Fruit fly (Drosophila melanogaster): Measurements from ENCODE around the gene Ir25a.

Ir25a gene

dm6 chr2L:4846629-4847125 is 11.6 kb upstream of the Ir25a start:
- peak; percentile 35 for TF ChIP-seq fkh (GFP tag; optimal IDR thresholded peaks at IDR 0.05)
- TF ChIP-seq CG15336 (GFP tag; IDR thresholded peaks at IDR 0.05), result 0 out of 2 replicates have a peak, but pooled peaks have one; percentile 10
- TF ChIP-seq CG6163 (GFP tag; IDR thresholded peaks at IDR 0.05), result no peak
- no peak for TF ChIP-seq CG1621 (tag; optimal IDR thresholded peaks at IDR 0.05)
- peak; percentile 57 for TF ChIP-seq vri (GFP tag; optimal IDR thresholded peaks at IDR 0.05)

dm6 chr2L:4838494-4839320 is 3.6 kb upstream of the Ir25a start:
- TF ChIP-seq CG6276 (GFP tag; optimal IDR thresholded peaks at IDR 0.05), result no peak
- TF ChIP-seq Blimp-1 (GFP tag; optimal IDR thresholded peaks at IDR 0.05), result no peak
- peak; percentile 78 for TF ChIP-seq svp (GFP tag)
- TF ChIP-seq fkh (GFP tag; optimal IDR thresholded peaks at IDR 0.05), result peak; percentile 79

- TF ChIP-seq achi (GFP tag; optimal IDR thresholded peaks at IDR 0.05) (peak; percentile 99), CG6854 (GFP tag; optimal IDR thresholded peaks at IDR 0.05) (peak; percentile 95), CG3919 (GFP tag; optimal IDR thresholded peaks at IDR 0.05) (peak; percentile 100), CG32006 (GFP tag; optimal IDR thresholded peaks at IDR 0.05) (peak; percentile 100), CG31627 (GFP tag; optimal IDR thresholded peaks at IDR 0.05) (peak; percentile 99), ss (GFP tag; optimal IDR thresholded peaks at IDR 0.05) (peak; percentile 91 to 94), pdm3 (GFP tag; optimal IDR thresholded peaks at IDR 0.05) (peak; percentile 99), CG8319 (GFP tag; optimal IDR thresholded peaks at IDR 0.05) (peak; percentile 98), Sox102F (GFP tag; optimal IDR thresholded peaks at IDR 0.05) (peak; percentile 99), CG16779 (tag; optimal IDR thresholded peaks at IDR 0.05) (peak; percentile 98), CG1621 (tag; optimal IDR thresholded peaks at IDR 0.05) (peak; percentile 99), Eip93F (GFP tag; optimal IDR thresholded peaks at IDR 0.05) (peak; percentile 95), CG6276 (GFP tag; optimal IDR thresholded peaks at IDR 0.05) (peak; percentile 99), cyc (GFP tag; optimal IDR thresholded peaks at IDR 0.05) (peak; percentile 99), CG6792 (GFP tag; optimal IDR thresholded peaks at IDR 0.05) (peak; percentile 99), Gug (GFP tag; IDR thresholded peaks at IDR 0.05) (peak; percentile 99), fd59A (GFP tag; optimal IDR thresholded peaks at IDR 0.05) (peak; percentile 98), CG7368 (GFP tag; optimal IDR thresholded peaks at IDR 0.05) (peak; percentile 99), eg (GFP tag; IDR thresholded peaks at IDR 0.05) (peak; percentile 100), Met (GFP tag; optimal IDR thresholded peaks at IDR 0.05) (peak; percentile 99), Ets21C (GFP tag; optimal IDR thresholded peaks at IDR 0.05) (peak; percentile 98), Hr39 (GFP tag; optimal IDR thresholded peaks at IDR 0.05) (peak; percentile 99), Sox15 (GFP tag; optimal IDR thresholded peaks at IDR 0.05) (peak; percentile 98), svp (GFP tag) (peak; percentile 99), esn (GFP tag; optimal IDR thresholded peaks at IDR 0.05) (peak; percentile 99), Sox14 (GFP tag; optimal IDR thresholded peaks at IDR 0.05) (peak; percentile 100), CG11294 (GFP tag; IDR thresholded peaks at IDR 0.05) (peak; percentile 99), CG3032 (tag; optimal IDR thresholded peaks at IDR 0.05) (peak; percentile 98), OdsH (GFP tag; optimal IDR thresholded peaks at IDR 0.05) (peak; percentile 100), CG9139 (GFP tag; optimal IDR thresholded peaks at IDR 0.05) (peak; percentile 93), lz (GFP tag; optimal IDR thresholded peaks at IDR 0.05) (peak; percentile 99), CG8119 (GFP tag; IDR thresholded peaks at IDR 0.05) (peak; percentile 99), CG15336 (GFP tag; IDR thresholded peaks at IDR 0.05) (peak; percentile 100), Smox (GFP tag; optimal IDR thresholded peaks at IDR 0.05) (peak; percentile 98), Hr38 (GFP tag; optimal IDR thresholded peaks at IDR 0.05) (peak; percentile 95), Lpt (GFP tag; optimal IDR thresholded peaks at IDR 0.05) (peak; percentile 99), spab (GFP tag; optimal IDR thresholded peaks at IDR 0.05) (peak; percentile 98), fd85E (GFP tag; optimal IDR thresholded peaks at IDR 0.05) (peak; percentile 97), CG11902 (GFP tag; optimal IDR thresholded peaks at IDR 0.05) (peak; percentile 98), CG8632 (GFP tag; optimal IDR thresholded peaks at IDR 0.05) (peak; percentile 98), acj6 (GFP tag; optimal IDR thresholded peaks at IDR 0.05) (peak; percentile 99)
These were observed 2.8 kb upstream of the Ir25a start, which contains the start of the genes tank and CG12194 for dm6 chr2L:4837772-4838397. tank (minus strand) TSS chr2L:4837999. CG12194 (plus strand) TSS chr2L:4838347.

All from whole organism, prepupa.